Worm (Caenorhabditis elegans): ENCODE results near the gene H11L12.1.

ce11 chrX:17702602-17703001 lies 8.9 kb downstream of the H11L12.1 start:
- no peak for TF ChIP-seq ztf-11 (tag; optimal IDR thresholded peaks at IDR 0.05)
- TF ChIP-seq nhr-11 (tag; optimal IDR thresholded peaks at IDR 0.05): no peak
- no peak for TF ChIP-seq ZK546.5 (tag; optimal IDR thresholded peaks at IDR 0.05)
- TF ChIP-seq unc-130 (GFP tag; optimal IDR thresholded peaks at IDR 0.05): no peak
- no peak for TF ChIP-seq F49E8.2 (tag; optimal IDR thresholded peaks at IDR 0.05; ENCODE audit: borderline replicate concordance)
- no peak for TF ChIP-seq nhr-237 (tag; optimal IDR thresholded peaks at IDR 0.05)
- no peak for TF ChIP-seq dpl-1 (GFP tag; optimal IDR thresholded peaks at IDR 0.05)
- no peak for TF ChIP-seq snpc-4 (tag; optimal IDR thresholded peaks at IDR 0.05)

Measured in whole organism, L4 larva.